Fruit fly (Drosophila melanogaster): Measurements from ENCODE around the gene Taf4.

Gene Taf4

dm6 chr3L:16147819-16148236 lies 34.8 kb downstream of the Taf4 start (continued):
- TF ChIP-seq psq (GFP tag; optimal IDR thresholded peaks at IDR 0.05) = no peak
- TF ChIP-seq Fer2 (tag; optimal IDR thresholded peaks at IDR 0.05) = no peak
- TF ChIP-seq knrl (GFP tag; IDR thresholded peaks at IDR 0.05; ENCODE audit: partially characterized antibody) = no peak
- no peak for TF ChIP-seq Elba2 (GFP tag; optimal IDR thresholded peaks at IDR 0.05)
- TF ChIP-seq Atf3 (GFP tag; optimal IDR thresholded peaks at IDR 0.05) = peak; percentile 9
- peak; percentile 56 for TF ChIP-seq CG30403 (GFP tag; optimal IDR thresholded peaks at IDR 0.05)
- TF ChIP-seq slp2 (GFP tag; optimal IDR thresholded peaks at IDR 0.05) = no peak
- no peak for TF ChIP-seq ash1 (GFP tag; optimal IDR thresholded peaks at IDR 0.05)
- no peak for TF ChIP-seq vvl (GFP tag; IDR thresholded peaks at IDR 0.05)
- no peak for TF ChIP-seq Rx (GFP tag; IDR thresholded peaks at IDR 0.05)
- no peak for TF ChIP-seq unpg (GFP tag; optimal IDR thresholded peaks at IDR 0.05)
- TF ChIP-seq hbn (GFP tag; IDR thresholded peaks at IDR 0.05; ENCODE audit: partially characterized antibody) = no peak
- no peak for TF ChIP-seq CG31388 (GFP tag; optimal IDR thresholded peaks at IDR 0.05)
- no peak for TF ChIP-seq CG17328 (GFP tag; IDR thresholded peaks at IDR 0.05)
- TF ChIP-seq tap (tag; optimal IDR thresholded peaks at IDR 0.05) = no peak
- TF ChIP-seq sqz (GFP tag; optimal IDR thresholded peaks at IDR 0.05) = no peak
- TF ChIP-seq Dek (tag; optimal IDR thresholded peaks at IDR 0.05) = no peak
- no peak for TF ChIP-seq Dbx (GFP tag; IDR thresholded peaks at IDR 0.05)
- no peak for TF ChIP-seq Nf-YB (GFP tag; optimal IDR thresholded peaks at IDR 0.05)
- no peak for TF ChIP-seq CrebB (tag; optimal IDR thresholded peaks at IDR 0.05)
- TF ChIP-seq ara (GFP tag; IDR thresholded peaks at IDR 0.05) = no peak
- TF ChIP-seq lmd (GFP tag; IDR thresholded peaks at IDR 0.05) = no peak
- no peak for TF ChIP-seq CG12071 (GFP tag; optimal IDR thresholded peaks at IDR 0.05)
- no peak for TF ChIP-seq gsb-n (tag; optimal IDR thresholded peaks at IDR 0.05)
- peak; percentile 17 for TF ChIP-seq CG5180 (GFP tag; optimal IDR thresholded peaks at IDR 0.05)
- peak; percentile 68 for TF ChIP-seq CG2678 (tag; optimal IDR thresholded peaks at IDR 0.05)
- no peak for TF ChIP-seq CG2199 (GFP tag; IDR thresholded peaks at IDR 0.05)
- peak; percentile 64; the same call in 2 of the 3 replicates for TF ChIP-seq CG17361 (GFP tag; IDR thresholded peaks at IDR 0.05)
- TF ChIP-seq CG3847 (GFP tag; IDR thresholded peaks at IDR 0.05) = no peak
- no peak for TF ChIP-seq al (GFP tag; IDR thresholded peaks at IDR 0.05)
- TF ChIP-seq Hr51 (GFP tag; optimal IDR thresholded peaks at IDR 0.05) = peak in 1 of 2 experiments; percentile 40
- TF ChIP-seq ac (GFP tag; optimal IDR thresholded peaks at IDR 0.05) = no peak
- TF ChIP-seq CG4282 (GFP tag; optimal IDR thresholded peaks at IDR 0.05) = no peak
- no peak for TF ChIP-seq CG1603 (tag; optimal IDR thresholded peaks at IDR 0.05)
- TF ChIP-seq chm (GFP tag; IDR thresholded peaks at IDR 0.05) = no peak
- no peak for TF ChIP-seq NK7.1 (GFP tag; optimal IDR thresholded peaks at IDR 0.05)
- no peak for TF ChIP-seq Pdp1 (GFP tag; optimal IDR thresholded peaks at IDR 0.05)
- TF ChIP-seq Xbp1 (GFP tag; optimal IDR thresholded peaks at IDR 0.05) = no peak
- TF ChIP-seq emc (GFP tag; optimal IDR thresholded peaks at IDR 0.05) = no peak
- TF ChIP-seq CG12659 (GFP tag; optimal IDR thresholded peaks at IDR 0.05) = peak; percentile 22
- no peak for TF ChIP-seq sna (GFP tag; IDR thresholded peaks at IDR 0.05; ENCODE audit: partially characterized antibody)
- TF ChIP-seq CG12942 (GFP tag; optimal IDR thresholded peaks at IDR 0.05) = no peak
- TF ChIP-seq MESR4 (GFP tag; optimal IDR thresholded peaks at IDR 0.05) = no peak
- no peak for TF ChIP-seq CG42726 (GFP tag; IDR thresholded peaks at IDR 0.05; ENCODE audit: partially characterized antibody)
- TF ChIP-seq CG12769 (tag; optimal IDR thresholded peaks at IDR 0.05) = no peak
- TF ChIP-seq Sox102F (GFP tag; optimal IDR thresholded peaks at IDR 0.05) = peak; percentile 29
- TF ChIP-seq CG6689 (GFP tag; IDR thresholded peaks at IDR 0.05) = no peak
- no peak for TF ChIP-seq ase (GFP tag; IDR thresholded peaks at IDR 0.05)
- TF ChIP-seq CG13624 (GFP tag; optimal IDR thresholded peaks at IDR 0.05) = peak; percentile 9
- TF ChIP-seq dati (GFP tag; IDR thresholded peaks at IDR 0.05) = no peak
- no peak for TF ChIP-seq Kr (GFP tag; optimal IDR thresholded peaks at IDR 0.05)

Measured in whole organism, embryonic.